Worm (Caenorhabditis elegans) whole organism, L4 larva: ENCODE results near the gene Y39A1A.27.

Experiments used
- Y48G9A.11 ChIP-seq: fragments of 200-800 bp; sonication (Bioruptor generic); IDR thresholded peaks from 2 replicates; pipeline ENCODE4 v1.3.6; 2022; ENCODE audit warnings: missing genetic modification reagents, missing genetic modification characterization, missing compliant biosample characterization
- ZK546.5 ChIP-seq, 2 experiments: sonication (generic microtip); optimal IDR thresholded peaks; 2 replicates each; lab custom pipeline; 2017; ENCODE audit warnings: missing biosample characterization in 2 of 2, missing genetic modification characterization in 2 of 2
- aha-1 ChIP-seq: fragments of 150-350 bp; peaks from one replicate; lab custom pipeline; 2014; ENCODE audit warnings: missing biosample characterization, missing genetic modification characterization
- aly-2 ChIP-seq: sonication (generic microtip); optimal IDR thresholded peaks from 2 replicates; lab custom pipeline; 2018; ENCODE audit warnings: missing biosample characterization, missing genetic modification characterization
- ama-1 ChIP-seq: fragments of 150-350 bp; optimal IDR thresholded peaks from 2 replicates; lab custom pipeline; 2014; ENCODE audit warnings: inconsistent platforms, mixed read lengths
- arid-1 ChIP-seq: fragments of 200-800 bp; sonication (Bioruptor generic); conservative IDR thresholded peaks from 2 replicates; pipeline ENCODE4 v1.3.6; 2022; ENCODE audit warnings: missing genetic modification reagents, missing genetic modification characterization, missing compliant biosample characterization
- ceh-20 ChIP-seq: fragments of 200-800 bp; sonication (Bioruptor generic); IDR thresholded peaks from 2 replicates; pipeline ENCODE4 v1.3.6; 2022; ENCODE audit warnings: missing genetic modification reagents, missing genetic modification characterization, missing compliant biosample characterization
- ceh-28 ChIP-seq: fragments of 150-350 bp; optimal IDR thresholded peaks from 2 replicates; lab custom pipeline; 2014; ENCODE audit warnings: missing biosample characterization, missing genetic modification reagents, missing genetic modification characterization
- ceh-62 ChIP-seq: sonication (generic microtip); optimal IDR thresholded peaks from 2 replicates; lab custom pipeline; 2017; ENCODE audit warnings: missing biosample characterization, missing genetic modification characterization
- ceh-82 ChIP-seq: sonication (generic microtip); optimal IDR thresholded peaks from 2 replicates; lab custom pipeline; 2017; ENCODE audit warnings: missing biosample characterization, missing genetic modification characterization
- ctbp-1 ChIP-seq: fragments of 200-800 bp; sonication (Bioruptor generic); IDR thresholded peaks from 2 replicates; pipeline ENCODE4 v1.3.6; 2022; ENCODE audit warnings: missing genetic modification reagents, missing genetic modification characterization, missing compliant biosample characterization
- daf-16 ChIP-seq, 3 experiments: sonication (generic microtip); optimal IDR thresholded peaks; 2 replicates each; lab custom pipeline; 2016 to 2017; ENCODE audit warnings: missing genetic modification characterization in 3 of 3, missing genetic modification reagents in 3 of 3, mild to moderate bottlenecking in 2 of 3, missing compliant biosample characterization in 2 of 3, missing biosample characterization in 1 of 3, moderate library complexity in 1 of 3
- daf-19 ChIP-seq: fragments of 200-800 bp; sonication (Bioruptor generic); conservative IDR thresholded peaks from 2 replicates; pipeline ENCODE4 v1.3.6; 2022; ENCODE audit warnings: missing genetic modification characterization, missing compliant biosample characterization
- dmd-6 ChIP-seq: fragments of 200-800 bp; sonication (Bioruptor generic); IDR thresholded peaks from 2 replicates; pipeline ENCODE4 v1.3.6; 2022; ENCODE audit warnings: missing genetic modification reagents, missing genetic modification characterization, missing compliant biosample characterization
- dmd-8 ChIP-seq: fragments of 200-800 bp; sonication (Bioruptor generic); IDR thresholded peaks from 2 replicates; pipeline ENCODE4 v1.3.6; 2022; ENCODE audit warnings: missing genetic modification characterization, missing compliant biosample characterization
- duxl-1 ChIP-seq: sonication (generic microtip); optimal IDR thresholded peaks from 2 replicates; lab custom pipeline; 2016; ENCODE audit warnings: mild to moderate bottlenecking, missing genetic modification characterization, moderate library complexity, missing compliant biosample characterization; ENCODE audit not compliant: poor library complexity
- dve-1 ChIP-seq: sonication (generic microtip); optimal IDR thresholded peaks from 2 replicates; lab custom pipeline; 2017; ENCODE audit warnings: antibody characterized with exemption, mild to moderate bottlenecking, missing genetic modification characterization, missing compliant biosample characterization; ENCODE audit not compliant: insufficient read depth
- egl-43 ChIP-seq: fragments of 200-800 bp; sonication (Bioruptor generic); IDR thresholded peaks from 2 replicates; pipeline ENCODE4 v1.3.6; 2022; ENCODE audit warnings: missing genetic modification reagents, missing genetic modification characterization, missing compliant biosample characterization
- fkh-10 ChIP-seq: fragments of 150-350 bp; optimal IDR thresholded peaks from 2 replicates; lab custom pipeline; 2014; ENCODE audit warnings: missing biosample characterization, missing genetic modification reagents, missing genetic modification characterization
- gei-8 ChIP-seq: fragments of 200-800 bp; sonication (Bioruptor generic); optimal IDR thresholded peaks from 2 replicates; lab custom pipeline; 2018; ENCODE audit warnings: mild to moderate bottlenecking, missing genetic modification characterization, missing compliant biosample characterization
- hlh-30 ChIP-seq: sonication (generic microtip); optimal IDR thresholded peaks from 2 replicates; lab custom pipeline; 2017; ENCODE audit warnings: antibody characterized with exemption, mild to moderate bottlenecking, missing genetic modification characterization, missing compliant biosample characterization; ENCODE audit not compliant: insufficient read depth
- hmg-1.1 ChIP-seq: fragments of 200-800 bp; sonication (Bioruptor generic); IDR thresholded peaks from 2 replicates; pipeline ENCODE4 v1.3.6; 2022; ENCODE audit warnings: missing genetic modification reagents, missing genetic modification characterization, missing compliant biosample characterization
- lim-7 ChIP-seq: fragments of 200-800 bp; sonication (Bioruptor generic); IDR thresholded peaks from 2 replicates; pipeline ENCODE4 v1.3.6; 2022; ENCODE audit warnings: missing genetic modification characterization, missing compliant biosample characterization
- lin-13 ChIP-seq: fragments of 150-350 bp; optimal IDR thresholded peaks from 2 replicates; lab custom pipeline; 2014; ENCODE audit warnings: missing biosample characterization, missing genetic modification reagents, missing genetic modification characterization
- lin-29 ChIP-seq: fragments of 200-800 bp; sonication (Bioruptor generic); IDR thresholded peaks from 2 replicates; pipeline ENCODE4 v1.3.6; 2022; ENCODE audit warnings: missing genetic modification reagents, missing genetic modification characterization, missing compliant biosample characterization
- lin-38 ChIP-seq: fragments of 200-800 bp; sonication (Bioruptor generic); IDR thresholded peaks from 2 replicates; pipeline ENCODE4 v1.3.6; 2022; ENCODE audit warnings: missing genetic modification reagents, missing genetic modification characterization, missing compliant biosample characterization
- mdl-1 ChIP-seq, 2 experiments: fragments of 150-350 bp in 1 of 2; sonication (generic microtip) in 1 of 2; optimal IDR thresholded peaks; 2 replicates each; lab custom pipeline; 2014 to 2017; ENCODE audit warnings: missing biosample characterization in 2 of 2, missing genetic modification characterization in 2 of 2
- mep-1 ChIP-seq: fragments of 150-350 bp; sonication (generic microtip); optimal IDR thresholded peaks from 3 replicates; lab custom pipeline; 2014; ENCODE audit warnings: missing biosample characterization, missing genetic modification characterization
- mxl-3 ChIP-seq: fragments of 200-800 bp; sonication (Bioruptor generic); optimal IDR thresholded peaks from 2 replicates; lab custom pipeline; 2018; ENCODE audit warnings: mild to moderate bottlenecking, missing genetic modification characterization, missing compliant biosample characterization
- nhr-28 ChIP-seq: fragments of 150-350 bp; optimal IDR thresholded peaks from 2 replicates; lab custom pipeline; 2014; ENCODE audit warnings: missing biosample characterization, missing genetic modification characterization
- nhr-41 ChIP-seq: fragments of 200-800 bp; sonication (Bioruptor generic); IDR thresholded peaks from 2 replicates; pipeline ENCODE4 v1.3.6; 2022; ENCODE audit warnings: missing genetic modification reagents, missing genetic modification characterization, missing compliant biosample characterization
- nhr-42 ChIP-seq: fragments of 200-800 bp; sonication (Bioruptor generic); IDR thresholded peaks from 2 replicates; pipeline ENCODE4 v1.3.6; 2022; ENCODE audit warnings: missing genetic modification characterization, missing compliant biosample characterization
- nhr-6 ChIP-seq: fragments of 150-350 bp; optimal IDR thresholded peaks from 2 replicates; lab custom pipeline; 2014; ENCODE audit warnings: missing biosample characterization, missing genetic modification characterization
- nhr-76 ChIP-seq: fragments of 150-350 bp; optimal IDR thresholded peaks from 2 replicates; lab custom pipeline; 2014; ENCODE audit warnings: missing biosample characterization, missing genetic modification characterization
- nhr-77 ChIP-seq: fragments of 150-350 bp; optimal IDR thresholded peaks from 2 replicates; lab custom pipeline; 2014; ENCODE audit warnings: missing biosample characterization, missing genetic modification characterization
- php-3 ChIP-seq: fragments of 200-800 bp; sonication (Bioruptor generic); IDR thresholded peaks from 2 replicates; pipeline ENCODE4 v1.3.6; 2022; ENCODE audit warnings: missing genetic modification reagents, missing genetic modification characterization, missing compliant biosample characterization
- rbr-2 ChIP-seq: sonication (generic microtip); optimal IDR thresholded peaks from 2 replicates; lab custom pipeline; 2016; ENCODE audit warnings: missing genotype, missing genetic modification characterization, missing compliant biosample characterization
- sdz-12 ChIP-seq: fragments of 200-800 bp; sonication (Bioruptor generic); optimal IDR thresholded peaks from 2 replicates; lab custom pipeline; 2018; ENCODE audit warnings: mild to moderate bottlenecking, missing genetic modification characterization, missing compliant biosample characterization
- skn-1 ChIP-seq: fragments of 150-350 bp; optimal IDR thresholded peaks from 2 replicates; lab custom pipeline; 2014; ENCODE audit warnings: missing biosample characterization, missing genetic modification characterization
- spr-3 ChIP-seq: fragments of 200-800 bp; sonication (Bioruptor generic); optimal IDR thresholded peaks from 2 replicates; lab custom pipeline; 2018; ENCODE audit warnings: mild to moderate bottlenecking, missing genetic modification characterization, missing compliant biosample characterization
- tra-1 ChIP-seq: fragments of 200-800 bp; sonication (Bioruptor generic); IDR thresholded peaks from 2 replicates; pipeline ENCODE4 v1.3.6; 2022; ENCODE audit warnings: missing genetic modification reagents, missing genetic modification characterization, missing compliant biosample characterization
- unc-62 ChIP-seq, 3 experiments: fragments of 150-350 bp in 1 of 3; sonication (generic microtip); optimal IDR thresholded peaks in 2 of 3; peaks in 1 of 3; 1 replicate in 1 of 3; 2 replicates in 2 of 3; lab custom pipeline; 2014 to 2017; ENCODE audit warnings: missing biosample characterization in 3 of 3, missing genetic modification characterization in 3 of 3, missing genetic modification reagents in 3 of 3, missing genotype in 1 of 3
- vab-7 ChIP-seq: fragments of 200-800 bp; sonication (Bioruptor generic); IDR thresholded peaks from 2 replicates; pipeline ENCODE4 v1.3.6; 2022; ENCODE audit warnings: missing genetic modification reagents, missing genetic modification characterization, missing compliant biosample characterization
- zag-1 ChIP-seq: fragments of 150-350 bp; optimal IDR thresholded peaks from 2 replicates; lab custom pipeline; 2014; ENCODE audit warnings: missing biosample characterization, missing genetic modification characterization
- zip-2 ChIP-seq: fragments of 150-350 bp; optimal IDR thresholded peaks from 2 replicates; lab custom pipeline; 2014; ENCODE audit warnings: missing biosample characterization, missing genetic modification characterization

Gene Y39A1A.27

ce11 chrIII:10632590-10633402 is 6.0 kb upstream of the Y39A1A.27 start, which contains the start of gene Y39A1A.10 (continued):
- TF ChIP-seq mxl-3 (no peak), hlh-30 (peak; percentile 3), fkh-10 (GFP tag; lab: Kevin White, UChicago) (peak; percentile 67), nhr-77 (tag; lab: Kevin White, UChicago) (no peak), lin-29 (GFP tag; lab: Robert Waterston, UW) (no peak)

ce11 chrIII:10633403-10633674 is 5.4 kb upstream of the Y39A1A.27 start, which contains the start of gene Y39A1A.9:
Y39A1A.9 (minus strand) TSS chrIII:10633501.
- peak; percentile 91 for TF ChIP-seq aha-1 (tag; lab: Kevin White, UChicago)
- no peak for TF ChIP-seq nhr-41 (GFP tag; lab: Robert Waterston, UW)
- peak in 1 of 2 experiments; percentile 46 for TF ChIP-seq unc-62 (GFP tag; optimal IDR thresholded peaks at IDR 0.05 in 1 of 2; lab: Kevin White, UChicago)
- TF ChIP-seq unc-62 (tag; optimal IDR thresholded peaks at IDR 0.05; lab: Kevin White, UChicago): no peak

DNA sequence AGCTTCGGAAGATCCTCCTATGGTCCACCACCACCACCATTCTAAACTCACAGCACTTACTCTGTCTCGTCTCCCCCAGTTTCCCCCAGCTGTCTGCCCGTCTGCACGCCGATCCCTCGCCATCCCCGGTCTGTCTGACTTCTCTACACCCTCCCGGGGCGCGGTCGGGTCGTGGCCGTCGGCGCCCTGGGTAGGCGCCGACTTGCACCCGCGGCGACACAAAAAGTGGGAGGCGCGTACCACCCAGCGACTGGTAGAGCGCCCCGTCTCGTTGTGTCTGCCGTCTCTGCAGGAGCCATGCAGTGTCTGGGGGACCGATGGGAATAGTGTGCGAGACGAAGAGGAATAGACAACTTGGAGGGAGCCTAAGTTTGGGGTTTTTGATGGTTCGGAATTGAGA is 4.7 kb upstream of the Y39A1A.27 start:
- TF ChIP-seq nhr-76 (no peak), lin-13 (GFP tag; lab: Kevin White, UChicago) (peak; percentile 77), ZK546.5 (tag; optimal IDR thresholded peaks at IDR 0.05; lab: Kevin White, UChicago) (peak in 1 of 2 experiments; percentile 33), ceh-28 (tag; lab: Kevin White, UChicago) (peak; percentile 24), fkh-10 (GFP tag; lab: Kevin White, UChicago) (peak; percentile 21), hmg-1.1 (GFP tag; lab: Robert Waterston, UW) (peak; percentile 92), rbr-2 (tag; lab: Kevin White, UChicago) (peak; percentile 92), zip-2 (tag; lab: Kevin White, UChicago) (peak; percentile 3), tra-1 (GFP tag; lab: Robert Waterston, UW) (peak; percentile 73), nhr-6 (tag; lab: Kevin White, UChicago) (peak; percentile 93), mep-1 (tag; lab: Kevin White, UChicago) (peak; percentile 94), sdz-12 (no peak), duxl-1 (peak; percentile 70), ceh-62 (no peak), dve-1 (tag; lab: Kevin White, UChicago) (peak; percentile 93), ceh-82 (tag; lab: Kevin White, UChicago) (no peak), daf-16 (GFP tag; optimal IDR thresholded peaks at IDR 0.05; lab: Kevin White, UChicago) (peak in 1 of 2 experiments; percentile 42), daf-16 (tag; optimal IDR thresholded peaks at IDR 0.05; lab: Kevin White, UChicago) (peak; percentile 62), mdl-1 (tag; optimal IDR thresholded peaks at IDR 0.05; lab: Kevin White, UChicago) (peak; percentile 85 to 89), ceh-20 (peak; percentile 87), aly-2 (tag; lab: Kevin White, UChicago) (no peak), zag-1 (no peak), dmd-6 (GFP tag; lab: Robert Waterston, UW) (peak; percentile 71), ctbp-1 (peak; percentile 93), lim-7 (GFP tag; lab: Robert Waterston, UW) (no peak), vab-7 (GFP tag; lab: Robert Waterston, UW) (peak; percentile 65; the same call in 1 of the 2 replicates), skn-1 (tag; lab: Kevin White, UChicago) (no peak), spr-3 (peak; percentile 76), gei-8 (GFP tag; lab: Kevin White, UChicago) (no peak), arid-1 (GFP tag; lab: Robert Waterston, UW) (peak; percentile 60; the same call in 1 of the 2 replicates), Y48G9A.11 (no peak), hlh-30 (peak; percentile 84), daf-19 (GFP tag; lab: Robert Waterston, UW) (no peak), nhr-28 (tag; lab: Kevin White, UChicago) (peak; percentile 74), egl-43 (peak; percentile 95), dmd-8 (GFP tag; lab: Robert Waterston, UW) (0 out of 2 replicates have a peak, but pooled peaks have one; percentile 50), php-3 (peak; percentile 72; the same call in 1 of the 2 replicates), nhr-42 (GFP tag; lab: Robert Waterston, UW) (peak; percentile 82), lin-38 (peak; percentile 70), ama-1 (lab: Kevin White, UChicago) (no peak)
